Worm (Caenorhabditis elegans) whole organism, L3 larva: Measurements from ENCODE around the gene catp-6.

Source experiments
- R02D3.7 ChIP-seq: fragments of 150-350 bp; optimal IDR thresholded peaks from 2 replicates; lab custom pipeline; 2014; ENCODE audit warnings: missing biosample characterization, missing genetic modification characterization
- ZK546.5 ChIP-seq: sonication (generic microtip); optimal IDR thresholded peaks from 2 replicates; lab custom pipeline; 2017; ENCODE audit warnings: missing biosample characterization, missing genetic modification characterization
- ama-1 ChIP-seq: fragments of 150-350 bp; optimal IDR thresholded peaks from 2 replicates; lab custom pipeline; 2018
- ceh-16 ChIP-seq: sonication (generic microtip); optimal IDR thresholded peaks from 2 replicates; lab custom pipeline; 2017; ENCODE audit warnings: missing biosample characterization, missing genetic modification characterization
- ceh-28 ChIP-seq: fragments of 150-350 bp; optimal IDR thresholded peaks from 2 replicates; lab custom pipeline; 2014; ENCODE audit warnings: missing biosample characterization, missing genetic modification reagents, missing genetic modification characterization
- ceh-82 ChIP-seq: fragments of 150-350 bp; optimal IDR thresholded peaks from 2 replicates; lab custom pipeline; 2014; ENCODE audit warnings: missing biosample characterization, missing genetic modification characterization
- ceh-9 ChIP-seq: sonication (generic microtip); optimal IDR thresholded peaks from 2 replicates; lab custom pipeline; 2018; ENCODE audit warnings: missing biosample characterization, missing genetic modification characterization
- egl-27 ChIP-seq: sonication (generic microtip); optimal IDR thresholded peaks from 4 replicates; lab custom pipeline; 2017; ENCODE audit warnings: missing biosample characterization, missing genetic modification reagents, missing genetic modification characterization
- egl-5 ChIP-seq: fragments of 150-350 bp; optimal IDR thresholded peaks from 2 replicates; lab custom pipeline; 2017; ENCODE audit warnings: missing biosample characterization, missing genetic modification reagents, missing genetic modification characterization, inconsistent platforms
- elt-1 ChIP-seq: fragments of 150-350 bp; optimal IDR thresholded peaks from 2 replicates; lab custom pipeline; 2014; ENCODE audit warnings: missing biosample characterization, missing genetic modification characterization
- elt-2 ChIP-seq: sonication (generic microtip); optimal IDR thresholded peaks from 2 replicates; lab custom pipeline; 2016; ENCODE audit warnings: missing genetic modification reagents, mild to moderate bottlenecking, missing genetic modification characterization, missing compliant biosample characterization
- elt-3 ChIP-seq, 3 experiments: fragments of 150-350 bp in 1 of 3; sonication (generic microtip) in 2 of 3; optimal IDR thresholded peaks; 2 replicates in 2 of 3; 4 replicates in 1 of 3; lab custom pipeline; 2014 to 2017; ENCODE audit warnings: missing biosample characterization in 3 of 3, missing genetic modification characterization in 3 of 3
- eor-1 ChIP-seq, 2 experiments: fragments of 150-350 bp; optimal IDR thresholded peaks; 2 replicates each; lab custom pipeline; 2014 to 2018; ENCODE audit warnings: missing biosample characterization in 2 of 2, missing genetic modification characterization in 2 of 2
- fkh-10 ChIP-seq: sonication (generic microtip); optimal IDR thresholded peaks from 2 replicates; lab custom pipeline; 2017; ENCODE audit warnings: missing biosample characterization, missing genetic modification reagents, missing genetic modification characterization
- fkh-2 ChIP-seq: fragments of 150-350 bp; optimal IDR thresholded peaks from 2 replicates; lab custom pipeline; 2014; ENCODE audit warnings: missing biosample characterization, missing genetic modification reagents, missing genetic modification characterization
- fos-1 ChIP-seq: fragments of 150-350 bp; optimal IDR thresholded peaks from 2 replicates; lab custom pipeline; 2014; ENCODE audit warnings: missing biosample characterization, missing genetic modification characterization
- jun-1 ChIP-seq: fragments of 150-350 bp; optimal IDR thresholded peaks from 2 replicates; lab custom pipeline; 2014; ENCODE audit warnings: missing biosample characterization, missing genetic modification reagents, missing genetic modification characterization
- lin-15B ChIP-seq: fragments of 150-350 bp; optimal IDR thresholded peaks from 2 replicates; lab custom pipeline; 2014; ENCODE audit warnings: missing biosample characterization, missing genetic modification characterization
- lsy-12 ChIP-seq: sonication (generic microtip); optimal IDR thresholded peaks from 2 replicates; lab custom pipeline; 2016; ENCODE audit warnings: mild to moderate bottlenecking, missing genetic modification characterization, missing compliant biosample characterization
- mml-1 ChIP-seq: fragments of 150-350 bp; sonication (generic microtip); optimal IDR thresholded peaks from 3 replicates; lab custom pipeline; 2014; ENCODE audit warnings: missing biosample characterization, missing genetic modification characterization
- nfya-1 ChIP-seq: sonication (generic microtip); optimal IDR thresholded peaks from 2 replicates; lab custom pipeline; 2017; ENCODE audit warnings: missing genetic modification characterization, mild to moderate bottlenecking, missing compliant biosample characterization, antibody characterized with exemption, moderate library complexity; ENCODE audit not compliant: insufficient read depth
- nhr-11 ChIP-seq: fragments of 150-350 bp; optimal IDR thresholded peaks from 2 replicates; lab custom pipeline; 2014; ENCODE audit warnings: missing biosample characterization, missing genetic modification characterization
- nhr-23 ChIP-seq: fragments of 150-350 bp; optimal IDR thresholded peaks from 2 replicates; lab custom pipeline; 2014; ENCODE audit warnings: missing biosample characterization, missing genetic modification reagents, missing genetic modification characterization
- nhr-237 ChIP-seq: fragments of 150-350 bp; optimal IDR thresholded peaks from 2 replicates; lab custom pipeline; 2014; ENCODE audit warnings: missing biosample characterization, missing genetic modification characterization
- nhr-28 ChIP-seq: fragments of 150-350 bp; optimal IDR thresholded peaks from 2 replicates; lab custom pipeline; 2014; ENCODE audit warnings: missing biosample characterization, missing genetic modification characterization
- nhr-43 ChIP-seq: sonication (generic microtip); optimal IDR thresholded peaks from 2 replicates; lab custom pipeline; 2016; ENCODE audit warnings: mild to moderate bottlenecking, missing genetic modification characterization, missing compliant biosample characterization; ENCODE audit not compliant: poor library complexity, severe bottlenecking
- nhr-77 ChIP-seq: fragments of 150-350 bp; optimal IDR thresholded peaks from 2 replicates; lab custom pipeline; 2014; ENCODE audit warnings: missing biosample characterization, missing genetic modification characterization
- pha-4 ChIP-seq: fragments of 150-350 bp; optimal IDR thresholded peaks from 2 replicates; lab custom pipeline; 2014; ENCODE audit warnings: missing biosample characterization, missing genetic modification reagents, missing genetic modification characterization
- pqm-1 ChIP-seq: fragments of 150-350 bp; optimal IDR thresholded peaks from 2 replicates; lab custom pipeline; 2017; ENCODE audit warnings: missing biosample characterization, missing genetic modification characterization, inconsistent platforms
- sea-2 ChIP-seq: fragments of 150-350 bp; sonication (generic microtip); optimal IDR thresholded peaks from 4 replicates; lab custom pipeline; 2014; ENCODE audit warnings: missing biosample characterization, missing genetic modification reagents, missing genetic modification characterization
- skn-1 ChIP-seq: fragments of 150-350 bp; optimal IDR thresholded peaks from 2 replicates; lab custom pipeline; 2014; ENCODE audit warnings: missing biosample characterization, missing genetic modification characterization
- snpc-4 ChIP-seq: fragments of 150-350 bp; optimal IDR thresholded peaks from 2 replicates; lab custom pipeline; 2014; ENCODE audit warnings: missing biosample characterization, missing genetic modification characterization
- tbx-2 ChIP-seq: sonication (generic microtip); optimal IDR thresholded peaks from 2 replicates; lab custom pipeline; 2016; ENCODE audit warnings: mild to moderate bottlenecking, missing genetic modification characterization, missing compliant biosample characterization
- unc-39 ChIP-seq: sonication (generic microtip); optimal IDR thresholded peaks from 4 replicates; lab custom pipeline; 2017; ENCODE audit warnings: missing biosample characterization, missing genetic modification characterization
- unc-62 ChIP-seq: fragments of 150-350 bp; sonication (generic microtip); optimal IDR thresholded peaks from 4 replicates; lab custom pipeline; 2014; ENCODE audit warnings: missing biosample characterization, missing genetic modification reagents, missing genetic modification characterization
- zag-1 ChIP-seq: fragments of 150-350 bp; optimal IDR thresholded peaks from 2 replicates; lab custom pipeline; 2014; ENCODE audit warnings: missing biosample characterization, missing genetic modification characterization
- ztf-11 ChIP-seq: fragments of 150-350 bp; optimal IDR thresholded peaks from 2 replicates; lab custom pipeline; 2014; ENCODE audit warnings: missing biosample characterization, missing genetic modification characterization
- ztf-4 ChIP-seq: fragments of 150-350 bp; optimal IDR thresholded peaks from 2 replicates; lab custom pipeline; 2014; ENCODE audit warnings: missing biosample characterization, missing genetic modification characterization

The catp-6 gene

ce11 chrIV:9852250-9852649 is 27.9 kb upstream of the catp-6 start, which contains the start of gene ssq-1:
Gene ssq-1 (plus strand): TSS chrIV:9852550.
- TF ChIP-seq elt-3 (tag; optimal IDR thresholded peaks at IDR 0.05; lab: Kevin White, UChicago), result no peak
- TF ChIP-seq ama-1 (lab: Kevin White, UChicago), result no peak
- TF ChIP-seq lin-15B (tag; lab: Kevin White, UChicago), result no peak
- TF ChIP-seq mml-1 (tag; lab: Kevin White, UChicago), result no peak
- TF ChIP-seq nhr-11 (tag; lab: Kevin White, UChicago), result no peak
- TF ChIP-seq elt-2, result no peak
- TF ChIP-seq ZK546.5 (tag; lab: Kevin White, UChicago), result no peak
- TF ChIP-seq ceh-9 (tag; lab: Kevin White, UChicago), result no peak
- TF ChIP-seq unc-62 (GFP tag; lab: Kevin White, UChicago), result no peak
- TF ChIP-seq nhr-28 (tag; lab: Kevin White, UChicago), result no peak
- TF ChIP-seq zag-1 (tag; lab: Kevin White, UChicago), result no peak
- no peak for TF ChIP-seq skn-1 (tag; lab: Kevin White, UChicago)
- TF ChIP-seq elt-1 (tag; lab: Kevin White, UChicago), result no peak
- TF ChIP-seq fkh-2 (tag; lab: Kevin White, UChicago), result no peak
- TF ChIP-seq lsy-12 (tag; lab: Kevin White, UChicago), result no peak

ce11 chrIV:9850931-9851330 is 26.6 kb upstream of the catp-6 start, which contains the start of gene ssp-10:
Gene ssp-10 (minus strand): TSS chrIV:9851031.
- no peak for TF ChIP-seq sea-2 (GFP tag; lab: Kevin White, UChicago)
- TF ChIP-seq ztf-4 (tag; lab: Kevin White, UChicago), result no peak
- TF ChIP-seq pha-4 (tag; lab: Kevin White, UChicago), result no peak
- TF ChIP-seq nhr-43, result no peak
- no peak for TF ChIP-seq eor-1 (tag; optimal IDR thresholded peaks at IDR 0.05; lab: Kevin White, UChicago)
- no peak for TF ChIP-seq ceh-28 (tag; lab: Kevin White, UChicago)
- no peak for TF ChIP-seq nhr-237 (tag; lab: Kevin White, UChicago)
- no peak for TF ChIP-seq fos-1 (tag; lab: Kevin White, UChicago)
- TF ChIP-seq elt-2, result no peak
- TF ChIP-seq ztf-11 (tag; lab: Kevin White, UChicago), result no peak
- no peak for TF ChIP-seq fkh-10

- TF ChIP-seq fos-1 (tag; lab: Kevin White, UChicago) (no peak), nhr-43 (no peak), nhr-77 (no peak), ztf-4 (tag; lab: Kevin White, UChicago) (no peak), ceh-16 (tag; lab: Kevin White, UChicago) (no peak), nfya-1 (no peak), pha-4 (tag; lab: Kevin White, UChicago) (no peak), R02D3.7 (no peak), lin-15B (tag; lab: Kevin White, UChicago) (no peak), jun-1 (tag; lab: Kevin White, UChicago) (no peak), zag-1 (tag; lab: Kevin White, UChicago) (no peak)
Measured at ce11 chrIV:9849624-9850023, 25.2 kb upstream of the catp-6 start, which contains the start of gene K07F5.8. Gene K07F5.8 (minus strand): TSS chrIV:9849724.

- TF ChIP-seq nhr-77 (no peak), ceh-28 (tag; lab: Kevin White, UChicago) (no peak), pha-4 (tag; lab: Kevin White, UChicago) (no peak), sea-2 (GFP tag; lab: Kevin White, UChicago) (no peak), nhr-43 (no peak), pqm-1 (tag; lab: Kevin White, UChicago) (no peak), ama-1 (lab: Kevin White, UChicago) (no peak)
Measured at ce11 chrIV:9848075-9848474, 23.7 kb upstream of the catp-6 start, which contains the start of gene K07F5.7. Gene K07F5.7 (minus strand): TSS chrIV:9848175.

ce11 chrIV:9846574-9846973 is 22.2 kb upstream of the catp-6 start, which contains the start of gene K07F5.6:
Gene K07F5.6 (minus strand): TSS chrIV:9846674.
- TF ChIP-seq tbx-2, result no peak
- no peak for TF ChIP-seq snpc-4 (tag; lab: Kevin White, UChicago)
- TF ChIP-seq unc-39, result no peak
- TF ChIP-seq nhr-23, result no peak
- TF ChIP-seq nfya-1, result no peak
- TF ChIP-seq ceh-82 (tag; lab: Kevin White, UChicago), result no peak
- TF ChIP-seq egl-5 (tag; lab: Kevin White, UChicago), result no peak
- TF ChIP-seq nhr-43, result no peak
- no peak for TF ChIP-seq egl-27 (tag; lab: Kevin White, UChicago)
- no peak for TF ChIP-seq skn-1 (tag; lab: Kevin White, UChicago)
- no peak for TF ChIP-seq fkh-10
- TF ChIP-seq ama-1 (lab: Kevin White, UChicago), result no peak
- no peak for TF ChIP-seq pqm-1 (tag; lab: Kevin White, UChicago)
- no peak for TF ChIP-seq pha-4 (tag; lab: Kevin White, UChicago)
- TF ChIP-seq, all 47 proteins: peak for 0
